Worm (Caenorhabditis elegans): ENCODE results near the gene M163.8.

DNA sequence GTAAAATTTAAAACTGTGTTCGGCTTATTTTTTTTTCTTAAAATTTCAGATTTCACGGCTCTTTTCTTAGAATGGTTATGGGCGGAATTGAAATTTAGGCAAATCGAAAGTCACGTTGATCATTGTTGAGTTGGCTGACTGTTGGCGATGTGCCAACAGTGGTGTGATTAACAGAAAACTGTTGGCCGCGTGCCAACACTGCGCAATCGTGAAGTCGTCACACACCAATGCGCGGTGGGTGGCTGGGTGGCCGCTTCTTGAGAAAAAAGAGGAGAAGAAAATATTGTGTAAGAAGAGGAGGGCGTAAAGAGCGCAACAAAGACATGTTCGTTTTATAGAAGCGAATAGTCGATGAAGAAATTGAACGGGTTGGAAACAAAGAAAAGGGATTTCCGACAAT lies 6.2 kb downstream of the M163.8 start:
- TF ChIP-seq mls-2 (tag; optimal IDR thresholded peaks at IDR 0.05): peak; percentile 22
- TF ChIP-seq nhr-237 (tag; optimal IDR thresholded peaks at IDR 0.05): no peak
- TF ChIP-seq nhr-12 (tag; optimal IDR thresholded peaks at IDR 0.05): no peak
- no peak for TF ChIP-seq ztf-11 (tag; optimal IDR thresholded peaks at IDR 0.05)
- no peak for TF ChIP-seq unc-39 (tag; optimal IDR thresholded peaks at IDR 0.05)
- TF ChIP-seq unc-62 (GFP tag; optimal IDR thresholded peaks at IDR 0.05): no peak
- no peak for TF ChIP-seq snpc-4 (tag; optimal IDR thresholded peaks at IDR 0.05)
- TF ChIP-seq ces-1 (GFP tag; optimal IDR thresholded peaks at IDR 0.05): no peak
- TF ChIP-seq sptf-1 (tag; optimal IDR thresholded peaks at IDR 0.05): no peak
- TF ChIP-seq ceh-43 (GFP tag; optimal IDR thresholded peaks at IDR 0.05): no peak
- TF ChIP-seq nhr-28 (tag; optimal IDR thresholded peaks at IDR 0.05): no peak
- TF ChIP-seq nhr-76 (tag; optimal IDR thresholded peaks at IDR 0.05): no peak
- TF ChIP-seq ceh-83 (GFP tag; optimal IDR thresholded peaks at IDR 0.05): no peak
- no peak for TF ChIP-seq elt-1 (tag; optimal IDR thresholded peaks at IDR 0.05; ENCODE audit: borderline replicate concordance, insufficient read depth)

All from whole organism, mixed stage, embryonic.